Worm (Caenorhabditis elegans): ENCODE results near the gene B0554.2.

Gene B0554.2

ce11 chrV:459464-459863 is 25.5 kb downstream of the B0554.2 start, which contains the start of gene nhr-203 (continued):
- TF ChIP-seq blmp-1 (tag; optimal IDR thresholded peaks at IDR 0.05) (no peak), lin-35 (GFP tag; optimal IDR thresholded peaks at IDR 0.05) (peak in 1 of 2 experiments; percentile 39)

- TF ChIP-seq sox-4 (tag; optimal IDR thresholded peaks at IDR 0.05) (no peak), lin-15B (tag; optimal IDR thresholded peaks at IDR 0.05) (no peak), pax-3 (tag; optimal IDR thresholded peaks at IDR 0.05) (no peak), nhr-71 (tag; optimal IDR thresholded peaks at IDR 0.05) (peak; percentile 39), pag-3 (tag; optimal IDR thresholded peaks at IDR 0.05; ENCODE audit: borderline replicate concordance, insufficient read depth) (no peak), grh-1 (GFP tag; IDR thresholded peaks at IDR 0.05) (no peak), hlh-17 (GFP tag; optimal IDR thresholded peaks at IDR 0.05; ENCODE audit: borderline replicate concordance) (no peak), snu-23 (GFP tag; optimal IDR thresholded peaks at IDR 0.05) (peak; percentile 29), lsy-2 (tag; optimal IDR thresholded peaks at IDR 0.05) (peak in 1 of 2 experiments; percentile 5), ceh-88 (GFP tag; IDR thresholded peaks at IDR 0.05) (no peak), mef-2 (tag; optimal IDR thresholded peaks at IDR 0.05) (no peak), elt-3 (tag; optimal IDR thresholded peaks at IDR 0.05) (no peak), rnt-1 (tag; optimal IDR thresholded peaks at IDR 0.05) (no peak), xbp-1 (tag; optimal IDR thresholded peaks at IDR 0.05) (no peak), ztf-11 (tag; optimal IDR thresholded peaks at IDR 0.05) (no peak), unc-130 (tag; optimal IDR thresholded peaks at IDR 0.05) (no peak), ceh-63 (GFP tag; optimal IDR thresholded peaks at IDR 0.05) (no peak), ceh-8 (GFP tag; optimal IDR thresholded peaks at IDR 0.05) (no peak), C04F5.9 (tag; optimal IDR thresholded peaks at IDR 0.05) (no peak), snpc-4 (tag; optimal IDR thresholded peaks at IDR 0.05) (no peak), egl-13 (tag; optimal IDR thresholded peaks at IDR 0.05) (no peak), nhr-76 (tag; optimal IDR thresholded peaks at IDR 0.05) (no peak), nhr-11 (tag; optimal IDR thresholded peaks at IDR 0.05) (no peak), nhr-84 (tag; optimal IDR thresholded peaks at IDR 0.05) (no peak), fkh-8 (tag; optimal IDR thresholded peaks at IDR 0.05) (no peak), aly-2 (tag; optimal IDR thresholded peaks at IDR 0.05) (no peak), sup-37 (GFP tag; optimal IDR thresholded peaks at IDR 0.05) (no peak), tlp-1 (tag; optimal IDR thresholded peaks at IDR 0.05) (no peak), aha-1 (tag; optimal IDR thresholded peaks at IDR 0.05) (no peak), isw-1 (GFP tag; IDR thresholded peaks at IDR 0.05) (no peak), nhr-77 (tag; optimal IDR thresholded peaks at IDR 0.05) (no peak), skn-1 (tag; optimal IDR thresholded peaks at IDR 0.05) (no peak), ces-1 (GFP tag; optimal IDR thresholded peaks at IDR 0.05) (no peak), nhr-20 (tag; optimal IDR thresholded peaks at IDR 0.05) (peak; percentile 66), Y116A8C.19 (tag; optimal IDR thresholded peaks at IDR 0.05; ENCODE audit: borderline replicate concordance) (no peak), lir-3 (tag; optimal IDR thresholded peaks at IDR 0.05; ENCODE audit: poor library complexity) (no peak), zip-4 (GFP tag; optimal IDR thresholded peaks at IDR 0.05) (no peak), nhr-47 (tag; optimal IDR thresholded peaks at IDR 0.05) (no peak), alr-1 (tag; optimal IDR thresholded peaks at IDR 0.05; ENCODE audit: borderline replicate concordance) (no peak), jun-1 (tag; optimal IDR thresholded peaks at IDR 0.05) (no peak), dpl-1 (GFP tag; optimal IDR thresholded peaks at IDR 0.05) (no peak), nhr-85 (tag) (peak; percentile 70), ama-1 (optimal IDR thresholded peaks at IDR 0.05) (no peak), ceh-90 (tag; optimal IDR thresholded peaks at IDR 0.05) (no peak), blmp-1 (tag; optimal IDR thresholded peaks at IDR 0.05) (no peak), lin-35 (GFP tag; optimal IDR thresholded peaks at IDR 0.05) (peak in 1 of 2 experiments; percentile 11), lin-13 (GFP tag; optimal IDR thresholded peaks at IDR 0.05) (no peak), unc-98 (GFP tag; IDR thresholded peaks at IDR 0.05) (no peak), nhr-237 (tag; optimal IDR thresholded peaks at IDR 0.05) (no peak), vab-15 (tag; optimal IDR thresholded peaks at IDR 0.05) (no peak), hpl-2 (GFP tag; optimal IDR thresholded peaks at IDR 0.05) (no peak)
These were observed 28.3 kb downstream of the B0554.2 start, which contains the start of gene nhr-202 for ce11 chrV:462263-462662. nhr-202 (plus strand) TSS chrV:462588.
